Worm (Caenorhabditis elegans): ENCODE results near the gene txdc-9.
A peak's percentile ranks its signal among the peaks of the same experiment; 100 is the strongest.

The txdc-9 gene

ce11 chrIII:6402810-6403209 lies 29.2 kb upstream of the txdc-9 start:
- TF ChIP-seq lsy-2 (tag; optimal IDR thresholded peaks at IDR 0.05) (no peak), pqm-1 (tag; optimal IDR thresholded peaks at IDR 0.05) (no peak), lin-13 (GFP tag; optimal IDR thresholded peaks at IDR 0.05) (no peak), sup-37 (GFP tag; optimal IDR thresholded peaks at IDR 0.05) (no peak), dsc-1 (tag; optimal IDR thresholded peaks at IDR 0.05) (no peak), lin-35 (GFP tag; optimal IDR thresholded peaks at IDR 0.05) (no peak), isw-1 (GFP tag; IDR thresholded peaks at IDR 0.05) (no peak), pag-3 (tag; optimal IDR thresholded peaks at IDR 0.05; ENCODE audit: borderline replicate concordance, insufficient read depth) (no peak), lin-14 (GFP tag; optimal IDR thresholded peaks at IDR 0.05) (no peak), hlh-4 (tag; optimal IDR thresholded peaks at IDR 0.05) (no peak), C04F5.9 (tag; optimal IDR thresholded peaks at IDR 0.05) (no peak), ces-1 (GFP tag; optimal IDR thresholded peaks at IDR 0.05) (no peak)

DNA sequence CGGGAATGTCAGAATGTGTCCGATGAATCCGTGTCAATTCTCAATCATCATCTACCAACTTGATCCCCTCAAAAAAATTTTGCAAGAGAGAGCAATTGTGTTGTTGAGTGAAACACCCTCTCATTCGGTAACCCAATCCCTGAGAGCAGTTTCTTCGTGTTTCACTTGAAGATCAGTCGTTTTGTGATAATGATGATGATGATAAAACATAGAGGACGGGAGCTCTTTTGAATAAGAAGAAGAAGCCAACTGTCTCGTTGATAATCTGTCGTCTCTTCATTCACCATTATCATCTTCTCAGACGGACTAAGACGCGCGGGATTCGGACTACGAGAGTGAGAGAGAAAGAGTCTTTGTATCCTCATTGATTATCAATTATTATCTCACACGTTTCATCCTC lies 26.9 kb upstream of the txdc-9 start:
- TF ChIP-seq aly-2 (tag; optimal IDR thresholded peaks at IDR 0.05), result no peak
- TF ChIP-seq nhr-85 (tag), result no peak
- TF ChIP-seq ceh-8 (GFP tag; optimal IDR thresholded peaks at IDR 0.05), result no peak
- peak; percentile 4 for TF ChIP-seq lir-3 (tag; optimal IDR thresholded peaks at IDR 0.05; ENCODE audit: poor library complexity)
- no peak for TF ChIP-seq tbx-2 (tag; optimal IDR thresholded peaks at IDR 0.05)
- no peak for TF ChIP-seq nhr-11 (tag; optimal IDR thresholded peaks at IDR 0.05)
- peak; percentile 10 for TF ChIP-seq mep-1 (tag; optimal IDR thresholded peaks at IDR 0.05)
- TF ChIP-seq C16A3.4 (tag; optimal IDR thresholded peaks at IDR 0.05), result peak; percentile 4
- no peak for TF ChIP-seq egl-27 (tag; optimal IDR thresholded peaks at IDR 0.05)
- TF ChIP-seq nhr-19 (GFP tag; conservative IDR thresholded peaks at IDR 0.05), result peak; percentile 39
- TF ChIP-seq skn-1 (tag; optimal IDR thresholded peaks at IDR 0.05), result peak; percentile 29
- TF ChIP-seq snpc-4 (tag; optimal IDR thresholded peaks at IDR 0.05), result no peak
- TF ChIP-seq snu-23 (GFP tag; optimal IDR thresholded peaks at IDR 0.05), result peak; percentile 63
- TF ChIP-seq egl-13 (tag; optimal IDR thresholded peaks at IDR 0.05), result no peak
- no peak for TF ChIP-seq lin-13 (GFP tag; optimal IDR thresholded peaks at IDR 0.05)
- no peak for TF ChIP-seq lin-15B (tag; optimal IDR thresholded peaks at IDR 0.05)
- TF ChIP-seq dpl-1 (GFP tag; optimal IDR thresholded peaks at IDR 0.05), result no peak
- TF ChIP-seq rnt-1 (tag; optimal IDR thresholded peaks at IDR 0.05), result peak; percentile 65
- TF ChIP-seq lin-14 (GFP tag; optimal IDR thresholded peaks at IDR 0.05), result peak; percentile 71
- peak; percentile 80 for TF ChIP-seq nhr-71 (tag; optimal IDR thresholded peaks at IDR 0.05)
- TF ChIP-seq lsy-2 (tag; optimal IDR thresholded peaks at IDR 0.05), result peak; percentile 43 to 57
- TF ChIP-seq ztf-4 (tag; optimal IDR thresholded peaks at IDR 0.05), result peak; percentile 36
- TF ChIP-seq nhr-20 (tag; optimal IDR thresholded peaks at IDR 0.05), result peak; percentile 30

DNA sequence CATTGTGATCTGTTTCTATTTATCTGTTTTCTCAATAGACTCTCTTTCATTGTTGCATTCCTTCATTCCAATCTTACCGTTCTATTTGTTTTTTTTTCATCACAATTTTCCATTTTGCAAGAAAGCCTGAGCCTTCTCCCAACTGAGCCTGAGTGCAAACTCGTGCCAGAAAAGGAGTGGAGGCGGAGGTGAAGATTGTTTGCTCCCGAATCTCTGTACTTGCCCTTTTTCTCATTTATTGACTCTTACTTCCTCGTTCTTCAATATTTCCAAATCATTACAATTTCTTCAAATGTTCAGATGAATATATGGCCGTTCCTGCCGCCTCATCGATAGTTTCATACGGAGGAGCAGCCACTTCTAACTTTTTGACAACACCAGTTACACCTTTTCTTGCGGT lies 25.1 kb upstream of the txdc-9 start, which contains the start of gene let-756:
Gene let-756 (plus strand): TSS at position 301 of the 400 bp plus-strand sequence.
- no peak for TF ChIP-seq fkh-10 (GFP tag; optimal IDR thresholded peaks at IDR 0.05)
- TF ChIP-seq jun-1 (tag; optimal IDR thresholded peaks at IDR 0.05), result no peak
- no peak for TF ChIP-seq alr-1 (tag; optimal IDR thresholded peaks at IDR 0.05; ENCODE audit: borderline replicate concordance)
- TF ChIP-seq rnt-1 (tag; optimal IDR thresholded peaks at IDR 0.05), result no peak
- no peak for TF ChIP-seq nhr-20 (tag; optimal IDR thresholded peaks at IDR 0.05)
- no peak for TF ChIP-seq C16A3.4 (tag; optimal IDR thresholded peaks at IDR 0.05)
- no peak for TF ChIP-seq ceh-82 (tag; optimal IDR thresholded peaks at IDR 0.05)
- TF ChIP-seq ceh-88 (GFP tag; IDR thresholded peaks at IDR 0.05), result no peak
- TF ChIP-seq efl-3 (GFP tag; optimal IDR thresholded peaks at IDR 0.05), result no peak
- no peak for TF ChIP-seq ztf-4 (tag; optimal IDR thresholded peaks at IDR 0.05)
- TF ChIP-seq unc-62 (GFP tag; optimal IDR thresholded peaks at IDR 0.05), result no peak
- TF ChIP-seq nhr-47 (tag; optimal IDR thresholded peaks at IDR 0.05), result no peak
- TF ChIP-seq aly-2 (tag; optimal IDR thresholded peaks at IDR 0.05), result no peak
- no peak for TF ChIP-seq nhr-76 (tag; optimal IDR thresholded peaks at IDR 0.05)
- no peak for TF ChIP-seq nhr-84 (tag; optimal IDR thresholded peaks at IDR 0.05)
